ENCODE assay signal across 2 worm cellular contexts in the genomic region with DNA sequence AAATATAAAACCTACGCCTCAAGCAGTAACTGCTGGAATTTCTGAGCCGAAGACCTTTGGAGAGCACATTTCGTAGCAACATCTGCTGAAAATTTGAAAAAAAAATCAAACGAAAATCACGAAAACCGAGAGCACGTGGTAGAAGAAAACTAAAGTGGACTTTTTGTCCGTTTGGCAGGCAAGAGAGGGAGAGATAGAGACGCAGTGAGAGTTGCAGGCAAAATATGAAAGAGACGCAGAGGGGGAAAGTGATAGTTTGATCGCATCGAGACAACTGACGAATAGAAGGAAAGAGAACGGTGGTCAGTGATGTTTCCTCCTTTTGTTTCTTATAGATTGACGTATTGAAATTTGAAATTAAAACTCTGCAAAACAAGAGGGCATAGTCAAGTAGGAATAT.
TF ChIP-seq lines count a peak whose summit lies in the region.

A gene (minus strand): TSS at position 85 of the 400 bp plus-strand sequence.
A gene (plus strand): TSS at position 294 of the 400 bp plus-strand sequence.

TF ChIP-seq in whole organism, L1 larva, 84 proteins besides CTCF, POLR2A, EP300 and RAD21 (continued from another document):
- TF ChIP-seq fkh-4 (tag; optimal IDR thresholded peaks at IDR 0.05; lab: Kevin White, UChicago; ENCODE audit: borderline replicate concordance) (no peak), isw-1 (GFP tag; IDR thresholded peaks at IDR 0.05; lab: Robert Waterston, UW) (no peak), ztf-4 (tag; optimal IDR thresholded peaks at IDR 0.05; lab: Kevin White, UChicago) (peak; percentile 13), nhr-71 (tag; optimal IDR thresholded peaks at IDR 0.05; lab: Kevin White, UChicago) (peak; percentile 87), hpl-2 (GFP tag; optimal IDR thresholded peaks at IDR 0.05; lab: Kevin White, UChicago) (no peak), hlh-4 (tag; optimal IDR thresholded peaks at IDR 0.05; lab: Kevin White, UChicago) (no peak), egl-13 (tag; optimal IDR thresholded peaks at IDR 0.05; lab: Kevin White, UChicago) (no peak), efl-3 (GFP tag; optimal IDR thresholded peaks at IDR 0.05; lab: Kevin White, UChicago) (no peak)
TF ChIP-seq in whole organism, L1 larva: peak in this region for 26.

TF ChIP-seq in whole organism, L4 larva, 104 proteins besides CTCF, POLR2A, EP300 and RAD21 (continued from another document):
- peak; percentile 46 for TF ChIP-seq duxl-1 (tag; optimal IDR thresholded peaks at IDR 0.05; lab: Kevin White, UChicago; ENCODE audit: poor library complexity)
- peak; percentile 36 for TF ChIP-seq nhr-77 (tag; optimal IDR thresholded peaks at IDR 0.05; lab: Kevin White, UChicago)
- no peak for TF ChIP-seq Y105C5A.15 (GFP tag; IDR thresholded peaks at IDR 0.05; lab: Robert Waterston, UW)
- TF ChIP-seq T20F7.1 (GFP tag; optimal IDR thresholded peaks at IDR 0.05; lab: Kevin White, UChicago), result peak; percentile 62
- no peak for TF ChIP-seq snpc-1.2 (GFP tag; IDR thresholded peaks at IDR 0.05; lab: Robert Waterston, UW)
- no peak for TF ChIP-seq zfp-2 (tag; optimal IDR thresholded peaks at IDR 0.05; lab: Kevin White, UChicago)
- TF ChIP-seq lin-1 (GFP tag; IDR thresholded peaks at IDR 0.05; lab: Robert Waterston, UW), result no peak
- TF ChIP-seq F10B5.3 (tag; optimal IDR thresholded peaks at IDR 0.05; lab: Kevin White, UChicago), result no peak
- no peak for TF ChIP-seq nhr-48 (tag; optimal IDR thresholded peaks at IDR 0.05; lab: Kevin White, UChicago)
- no peak for TF ChIP-seq ceh-44 (GFP tag; IDR thresholded peaks at IDR 0.05; lab: Robert Waterston, UW)
- no peak for TF ChIP-seq arid-1 (GFP tag; conservative IDR thresholded peaks at IDR 0.05; lab: Robert Waterston, UW)
- no peak for TF ChIP-seq gei-8 (GFP tag; optimal IDR thresholded peaks at IDR 0.05; lab: Kevin White, UChicago)
- peak; percentile 2 for TF ChIP-seq dpl-1 (GFP tag; optimal IDR thresholded peaks at IDR 0.05; lab: Kevin White, UChicago)
- no peak for TF ChIP-seq tra-1 (GFP tag; IDR thresholded peaks at IDR 0.05; lab: Robert Waterston, UW)
- TF ChIP-seq zip-2 (tag; optimal IDR thresholded peaks at IDR 0.05; lab: Kevin White, UChicago), result no peak
- TF ChIP-seq zfp-3 (GFP tag; conservative IDR thresholded peaks at IDR 0.05; lab: Robert Waterston, UW), result no peak
- TF ChIP-seq nhr-42 (GFP tag; IDR thresholded peaks at IDR 0.05; lab: Robert Waterston, UW), result no peak
- no peak for TF ChIP-seq nhr-25 (tag; optimal IDR thresholded peaks at IDR 0.05; lab: Kevin White, UChicago; ENCODE audit: borderline replicate concordance, insufficient read depth)
- TF ChIP-seq ztf-7 (tag; optimal IDR thresholded peaks at IDR 0.05; lab: Kevin White, UChicago), result no peak
- TF ChIP-seq mxl-2 (GFP tag; conservative IDR thresholded peaks at IDR 0.05; lab: Robert Waterston, UW), result no peak
- no peak for TF ChIP-seq nhr-111 (GFP tag; optimal IDR thresholded peaks at IDR 0.05; lab: Kevin White, UChicago)
